Worm (Caenorhabditis elegans) whole organism, midembryonic: Measurements from ENCODE around the gene clc-24.

Source experiments
- cog-1 ChIP-seq: sonication (generic microtip); optimal IDR thresholded peaks from 2 replicates; lab custom pipeline; 2016; ENCODE audit warnings: missing genetic modification characterization, missing compliant biosample characterization
- klf-2 ChIP-seq: fragments of 200-800 bp; sonication (Bioruptor generic); conservative IDR thresholded peaks from 2 replicates; pipeline ENCODE4 v1.3.6; 2022; ENCODE audit warnings: missing genetic modification reagents, missing genetic modification characterization, missing compliant biosample characterization

- TF ChIP-seq cog-1 (tag; lab: Kevin White, UChicago), result no peak
- TF ChIP-seq klf-2, result no peak
Measured at ce11 chrIII:1052291-1052690, 42.5 kb downstream of the clc-24 start.
